Fruit fly (Drosophila melanogaster): ENCODE measurements around the gene cav.

cav gene

DNA sequence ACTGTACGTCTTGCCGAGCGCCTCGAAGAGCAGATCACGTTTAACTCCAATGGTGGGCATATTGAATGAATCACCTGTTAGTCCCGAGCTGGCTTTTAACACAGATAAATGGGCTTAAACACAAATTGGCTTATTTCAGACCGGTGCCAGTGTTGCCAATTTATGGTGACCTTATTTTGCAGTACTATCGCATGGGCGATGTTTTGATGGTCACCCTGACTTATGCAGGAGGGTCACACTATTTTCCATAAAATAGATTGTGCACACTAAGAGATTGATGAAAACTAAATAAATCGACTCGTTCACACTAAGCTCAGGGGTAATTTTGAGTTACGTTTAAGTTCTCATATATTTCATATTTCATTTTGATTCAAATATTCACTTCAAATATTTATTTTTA is 31.6 kb downstream of the cav start, which contains the start of gene beta-PheRS (continued):
- TF ChIP-seq Hr4 (GFP tag; optimal IDR thresholded peaks at IDR 0.05) (no peak), CG15336 (GFP tag; IDR thresholded peaks at IDR 0.05) (no peak), salr (GFP tag; optimal IDR thresholded peaks at IDR 0.05) (no peak), CG10631 (GFP tag; optimal IDR thresholded peaks at IDR 0.05) (no peak), achi (GFP tag; optimal IDR thresholded peaks at IDR 0.05) (no peak), CG7368 (GFP tag; optimal IDR thresholded peaks at IDR 0.05) (no peak), dac (GFP tag; optimal IDR thresholded peaks at IDR 0.05) (no peak), CG8632 (GFP tag; optimal IDR thresholded peaks at IDR 0.05) (no peak), CG6854 (GFP tag; optimal IDR thresholded peaks at IDR 0.05) (no peak), OdsH (GFP tag; optimal IDR thresholded peaks at IDR 0.05) (no peak), CG11762 (GFP tag; optimal IDR thresholded peaks at IDR 0.05; ENCODE audit: insufficient read depth) (no peak), CG31627 (GFP tag; optimal IDR thresholded peaks at IDR 0.05) (peak; percentile 73), acj6 (GFP tag; optimal IDR thresholded peaks at IDR 0.05) (no peak)

DNA sequence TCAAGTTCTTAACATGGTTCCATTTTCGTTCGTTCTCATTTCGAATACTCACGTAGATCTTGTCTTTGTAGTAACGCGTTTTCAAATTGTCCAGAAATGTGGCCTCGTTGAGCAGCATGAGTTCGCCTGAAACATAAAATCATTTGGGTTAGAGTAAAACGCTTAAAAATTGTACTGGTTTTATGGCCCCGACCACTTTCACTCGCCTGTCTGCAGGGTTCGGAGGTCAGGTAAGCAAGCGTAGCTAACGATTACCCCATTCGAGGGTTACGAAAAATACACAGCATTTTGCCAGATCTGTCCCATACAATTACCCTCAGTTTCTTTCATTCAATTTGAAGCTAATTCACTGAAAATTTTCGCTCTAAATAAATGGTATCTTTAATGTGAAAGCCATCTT is 37.4 kb downstream of the cav start:
- no peak for TF ChIP-seq CG9139 (GFP tag; optimal IDR thresholded peaks at IDR 0.05)
- no peak for TF ChIP-seq Eip75B (GFP tag; optimal IDR thresholded peaks at IDR 0.05)
- TF ChIP-seq CG6854 (GFP tag; optimal IDR thresholded peaks at IDR 0.05), result no peak
- TF ChIP-seq vri (GFP tag; optimal IDR thresholded peaks at IDR 0.05), result no peak
- no peak for TF ChIP-seq CG8119 (GFP tag; IDR thresholded peaks at IDR 0.05)
- no peak for TF ChIP-seq CG3032 (tag; optimal IDR thresholded peaks at IDR 0.05)

DNA sequence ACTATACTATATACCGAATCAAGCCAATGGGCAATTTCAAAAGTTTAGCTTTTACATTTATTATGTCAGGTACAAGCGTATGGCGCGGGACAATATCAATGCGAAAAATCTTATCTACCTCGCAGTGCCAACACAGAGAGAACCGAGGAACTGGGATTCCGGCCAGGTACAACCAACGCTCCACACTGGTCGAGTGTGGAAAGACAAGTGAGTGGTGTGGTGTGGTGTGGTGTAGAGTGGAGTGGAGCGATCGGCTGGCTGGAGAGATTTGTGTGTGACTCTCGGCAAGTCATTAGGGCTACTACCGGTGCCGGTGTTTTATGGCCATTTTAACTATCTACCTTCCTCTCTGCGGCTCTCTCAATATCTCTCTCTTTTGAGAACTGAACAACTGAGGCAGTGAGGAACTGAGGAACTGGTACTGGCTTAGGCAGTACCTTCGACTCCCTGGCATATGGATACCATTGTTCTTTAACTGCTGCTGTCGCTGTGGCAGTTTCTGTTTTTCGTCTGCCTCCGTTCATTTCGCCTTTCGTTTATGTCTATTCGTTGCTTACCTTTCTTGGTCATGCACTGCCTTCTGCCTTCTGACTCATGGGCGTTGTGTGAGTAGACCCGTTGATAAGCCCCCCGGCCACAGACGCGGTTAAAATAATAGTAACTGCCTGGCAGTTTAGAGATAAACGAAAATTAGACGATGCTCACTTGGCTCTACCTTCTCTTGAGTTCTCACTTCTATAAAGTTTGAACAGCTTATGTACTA is 38.6 kb downstream of the cav start:
- TF ChIP-seq CG6792 (GFP tag; optimal IDR thresholded peaks at IDR 0.05), result peak; percentile 96
- TF ChIP-seq net (GFP tag; optimal IDR thresholded peaks at IDR 0.05), result peak; percentile 95
- peak; percentile 96 for TF ChIP-seq CG6808 (GFP tag; optimal IDR thresholded peaks at IDR 0.05)
- peak; percentile 98 for TF ChIP-seq Eip78C (GFP tag)
- TF ChIP-seq CG3919 (GFP tag; optimal IDR thresholded peaks at IDR 0.05), result peak; percentile 96
- peak; percentile 90 for TF ChIP-seq Hr4 (GFP tag; optimal IDR thresholded peaks at IDR 0.05)
- TF ChIP-seq Smox (GFP tag; optimal IDR thresholded peaks at IDR 0.05), result peak; percentile 92
- peak; percentile 96 for TF ChIP-seq CG8632 (GFP tag; optimal IDR thresholded peaks at IDR 0.05)
- peak; percentile 94 for TF ChIP-seq OdsH (GFP tag; optimal IDR thresholded peaks at IDR 0.05)
- TF ChIP-seq salr (GFP tag; optimal IDR thresholded peaks at IDR 0.05), result peak; percentile 85 to 97
- peak; percentile 93 for TF ChIP-seq cyc (GFP tag; optimal IDR thresholded peaks at IDR 0.05)
- TF ChIP-seq spab (GFP tag; optimal IDR thresholded peaks at IDR 0.05), result peak; percentile 95
- TF ChIP-seq Sox15 (GFP tag; optimal IDR thresholded peaks at IDR 0.05), result peak; percentile 93
- TF ChIP-seq CG10631 (GFP tag; optimal IDR thresholded peaks at IDR 0.05), result peak; percentile 95
- peak; percentile 96 for TF ChIP-seq pdm3 (GFP tag; optimal IDR thresholded peaks at IDR 0.05)
- peak; percentile 97 for TF ChIP-seq CG3032 (tag; optimal IDR thresholded peaks at IDR 0.05)
- peak; percentile 97 for TF ChIP-seq Ets96B (tag; optimal IDR thresholded peaks at IDR 0.05)
- peak; percentile 93 for TF ChIP-seq Sox102F (GFP tag; optimal IDR thresholded peaks at IDR 0.05)
- TF ChIP-seq CG4318 (GFP tag; optimal IDR thresholded peaks at IDR 0.05), result no peak
- TF ChIP-seq CG8119 (GFP tag; IDR thresholded peaks at IDR 0.05), result peak; percentile 88
- peak; percentile 89 for TF ChIP-seq CG11762 (GFP tag; optimal IDR thresholded peaks at IDR 0.05; ENCODE audit: insufficient read depth)
- TF ChIP-seq eg (GFP tag; IDR thresholded peaks at IDR 0.05), result peak; percentile 92
- TF ChIP-seq vri (GFP tag; optimal IDR thresholded peaks at IDR 0.05), result peak; percentile 88
- TF ChIP-seq CG11902 (GFP tag; optimal IDR thresholded peaks at IDR 0.05), result peak; percentile 94
- peak; percentile 93 to 96 for TF ChIP-seq ss (GFP tag; optimal IDR thresholded peaks at IDR 0.05)
- peak; percentile 95 for TF ChIP-seq dsx (GFP tag; optimal IDR thresholded peaks at IDR 0.05; ENCODE audit: poor library complexity, severe bottlenecking)
- peak; percentile 94 for TF ChIP-seq achi (GFP tag; optimal IDR thresholded peaks at IDR 0.05)
- TF ChIP-seq topi (GFP tag; optimal IDR thresholded peaks at IDR 0.05), result peak; percentile 94
- TF ChIP-seq lz (GFP tag; optimal IDR thresholded peaks at IDR 0.05), result peak; percentile 93
- peak; percentile 91 for TF ChIP-seq Ets21C (GFP tag; optimal IDR thresholded peaks at IDR 0.05)
- TF ChIP-seq CG7368 (GFP tag; optimal IDR thresholded peaks at IDR 0.05), result peak; percentile 96
- TF ChIP-seq Hr39 (GFP tag; optimal IDR thresholded peaks at IDR 0.05), result peak; percentile 95
- peak; percentile 95 for TF ChIP-seq CG6163 (GFP tag; IDR thresholded peaks at IDR 0.05)
- TF ChIP-seq CG6276 (GFP tag; optimal IDR thresholded peaks at IDR 0.05), result no peak
- peak; percentile 74 for TF ChIP-seq fkh (GFP tag; optimal IDR thresholded peaks at IDR 0.05)
- TF ChIP-seq CG31627 (GFP tag; optimal IDR thresholded peaks at IDR 0.05), result peak; percentile 93
- TF ChIP-seq CG34406 (GFP tag; optimal IDR thresholded peaks at IDR 0.05), result peak; percentile 93
- peak; percentile 69 for TF ChIP-seq dac (GFP tag; optimal IDR thresholded peaks at IDR 0.05)
- TF ChIP-seq CG6854 (GFP tag; optimal IDR thresholded peaks at IDR 0.05), result peak; percentile 78
- peak; percentile 82 for TF ChIP-seq fd85E (GFP tag; optimal IDR thresholded peaks at IDR 0.05)

Data from whole organism, prepupa.